Worm (Caenorhabditis elegans) whole organism, L1 larva: ENCODE results near the gene klp-4.

Experiments
- C04F5.9 ChIP-seq: sonication (generic microtip); optimal IDR thresholded peaks from 2 replicates; lab custom pipeline; 2016; ENCODE audit warnings: missing genetic modification characterization, missing compliant biosample characterization
- C34B4.2 ChIP-seq: sonication (generic microtip); optimal IDR thresholded peaks from 2 replicates; lab custom pipeline; 2017; ENCODE audit warnings: mild to moderate bottlenecking, missing genetic modification characterization, missing compliant biosample characterization
- F16B12.6 ChIP-seq: fragments of 150-350 bp; optimal IDR thresholded peaks from 2 replicates; lab custom pipeline; 2014; ENCODE audit warnings: missing biosample characterization, missing genetic modification characterization
- aly-2 ChIP-seq: fragments of 150-350 bp; optimal IDR thresholded peaks from 2 replicates; lab custom pipeline; 2014; ENCODE audit warnings: missing biosample characterization, missing genetic modification characterization
- ama-1 ChIP-seq: fragments of 150-350 bp; optimal IDR thresholded peaks from 2 replicates; lab custom pipeline; 2014
- blmp-1 ChIP-seq: fragments of 150-350 bp; optimal IDR thresholded peaks from 2 replicates; lab custom pipeline; 2014; ENCODE audit warnings: missing biosample characterization, missing genetic modification characterization
- ceh-63 ChIP-seq: fragments of 200-800 bp; sonication (Bioruptor generic); optimal IDR thresholded peaks from 2 replicates; lab custom pipeline; 2018; ENCODE audit warnings: mild to moderate bottlenecking, missing genetic modification characterization, missing compliant biosample characterization
- ceh-8 ChIP-seq: fragments of 200-800 bp; sonication (Bioruptor generic); optimal IDR thresholded peaks from 2 replicates; lab custom pipeline; 2018; ENCODE audit warnings: mild to moderate bottlenecking, missing genetic modification characterization, moderate library complexity, missing compliant biosample characterization
- ceh-82 ChIP-seq, 3 experiments: fragments of 150-350 bp in 1 of 3; sonication (generic microtip) in 2 of 3; optimal IDR thresholded peaks; 2 replicates each; lab custom pipeline; 2014 to 2017; ENCODE audit warnings: missing biosample characterization in 3 of 3, missing genetic modification characterization in 3 of 3
- ceh-88 ChIP-seq: fragments of 200-800 bp; sonication (Bioruptor generic); IDR thresholded peaks from 2 replicates; pipeline ENCODE4 v1.3.6; 2022; ENCODE audit warnings: missing genetic modification characterization, missing compliant biosample characterization
- ceh-90 ChIP-seq: sonication (generic microtip); optimal IDR thresholded peaks from 2 replicates; lab custom pipeline; 2016; ENCODE audit warnings: missing genetic modification characterization, missing compliant biosample characterization
- ces-1 ChIP-seq: fragments of 150-350 bp; optimal IDR thresholded peaks from 2 replicates; lab custom pipeline; 2014; ENCODE audit warnings: missing biosample characterization, missing genetic modification reagents, missing genetic modification characterization
- dpl-1 ChIP-seq, 3 experiments: fragments of 150-350 bp in 2 of 3; sonication (generic microtip) in 1 of 3; optimal IDR thresholded peaks; 2 replicates each; lab custom pipeline; 2014 to 2017; ENCODE audit warnings: missing biosample characterization in 3 of 3, missing genetic modification characterization in 3 of 3, missing genetic modification reagents in 3 of 3
- dsc-1 ChIP-seq: sonication (generic microtip); optimal IDR thresholded peaks from 2 replicates; lab custom pipeline; 2016; ENCODE audit warnings: mild to moderate bottlenecking, missing genetic modification characterization, missing compliant biosample characterization
- elt-2 ChIP-seq: sonication (generic microtip); optimal IDR thresholded peaks from 2 replicates; lab custom pipeline; 2016; ENCODE audit warnings: missing genetic modification characterization, mild to moderate bottlenecking, inconsistent platforms, missing compliant biosample characterization, missing genetic modification reagents
- ets-5 ChIP-seq: fragments of 200-800 bp; sonication (Bioruptor generic); IDR thresholded peaks from 2 replicates; pipeline ENCODE4 v1.3.6; 2022; ENCODE audit warnings: missing genetic modification characterization, missing compliant biosample characterization
- fkh-10 ChIP-seq: sonication (generic microtip); optimal IDR thresholded peaks from 2 replicates; lab custom pipeline; 2017; ENCODE audit warnings: missing biosample characterization, missing genetic modification reagents, missing genetic modification characterization
- fos-1 ChIP-seq: fragments of 150-350 bp; optimal IDR thresholded peaks from 2 replicates; lab custom pipeline; 2014; ENCODE audit warnings: missing biosample characterization, missing genetic modification characterization
- hlh-17 ChIP-seq: fragments of 200-800 bp; sonication (Bioruptor generic); optimal IDR thresholded peaks from 2 replicates; lab custom pipeline; 2018; ENCODE audit warnings: missing genetic modification characterization, mild to moderate bottlenecking, missing compliant biosample characterization, moderate library complexity, borderline replicate concordance
- hlh-4 ChIP-seq: sonication (generic microtip); optimal IDR thresholded peaks from 2 replicates; lab custom pipeline; 2016; ENCODE audit warnings: mild to moderate bottlenecking, missing genetic modification characterization, missing compliant biosample characterization
- hpl-2 ChIP-seq: fragments of 150-350 bp; optimal IDR thresholded peaks from 2 replicates; lab custom pipeline; 2014; ENCODE audit warnings: missing biosample characterization, missing genetic modification reagents, missing genetic modification characterization
- isw-1 ChIP-seq: fragments of 200-800 bp; sonication (Bioruptor generic); IDR thresholded peaks from 2 replicates; pipeline ENCODE4 v1.3.6; 2022; ENCODE audit warnings: missing genetic modification characterization, missing compliant biosample characterization
- jun-1 ChIP-seq: fragments of 150-350 bp; optimal IDR thresholded peaks from 2 replicates; lab custom pipeline; 2014; ENCODE audit warnings: missing biosample characterization, missing genetic modification reagents, missing genetic modification characterization
- lin-14 ChIP-seq: fragments of 200-800 bp; sonication (Bioruptor generic); optimal IDR thresholded peaks from 2 replicates; lab custom pipeline; 2018; ENCODE audit warnings: mild to moderate bottlenecking, missing genetic modification characterization, moderate library complexity, missing compliant biosample characterization
- lir-3 ChIP-seq: sonication (generic microtip); optimal IDR thresholded peaks from 2 replicates; lab custom pipeline; 2016; ENCODE audit warnings: mild to moderate bottlenecking, missing genetic modification characterization, moderate library complexity, missing compliant biosample characterization; ENCODE audit not compliant: poor library complexity
- mab-9 ChIP-seq: fragments of 200-800 bp; sonication (Bioruptor generic); IDR thresholded peaks from 2 replicates; pipeline ENCODE4 v1.3.6; 2022; ENCODE audit warnings: missing genetic modification reagents, missing genetic modification characterization, missing compliant biosample characterization
- mdl-1 ChIP-seq, 2 experiments: fragments of 150-350 bp; optimal IDR thresholded peaks; 2 replicates each; lab custom pipeline; 2014 to 2017; ENCODE audit warnings: missing biosample characterization in 2 of 2, missing genetic modification characterization in 2 of 2, inconsistent platforms in 1 of 2
- nhr-11 ChIP-seq: fragments of 150-350 bp; optimal IDR thresholded peaks from 2 replicates; lab custom pipeline; 2014; ENCODE audit warnings: missing biosample characterization, missing genetic modification characterization
- nhr-12 ChIP-seq: sonication (generic microtip); optimal IDR thresholded peaks from 2 replicates; lab custom pipeline; 2017; ENCODE audit warnings: missing biosample characterization, missing genetic modification characterization
- nhr-19 ChIP-seq: fragments of 200-800 bp; sonication (Bioruptor generic); conservative IDR thresholded peaks from 2 replicates; pipeline ENCODE4 v1.3.6; 2022; ENCODE audit warnings: missing genetic modification characterization, missing compliant biosample characterization
- nhr-20 ChIP-seq: sonication (generic microtip); optimal IDR thresholded peaks from 2 replicates; lab custom pipeline; 2016; ENCODE audit warnings: mild to moderate bottlenecking, missing genetic modification characterization, missing compliant biosample characterization
- nhr-47 ChIP-seq: sonication (generic microtip); optimal IDR thresholded peaks from 2 replicates; lab custom pipeline; 2016; ENCODE audit warnings: mild to moderate bottlenecking, missing genetic modification characterization, moderate library complexity, missing compliant biosample characterization
- nhr-71 ChIP-seq: sonication (generic microtip); optimal IDR thresholded peaks from 2 replicates; lab custom pipeline; 2016; ENCODE audit warnings: mild to moderate bottlenecking, missing genetic modification characterization, moderate library complexity, missing compliant biosample characterization
- nhr-84 ChIP-seq: sonication (generic microtip); optimal IDR thresholded peaks from 2 replicates; lab custom pipeline; 2017; ENCODE audit warnings: missing biosample characterization, missing genetic modification characterization
- pax-3 ChIP-seq: fragments of 200-800 bp; sonication (Bioruptor generic); optimal IDR thresholded peaks from 2 replicates; lab custom pipeline; 2018; ENCODE audit warnings: mild to moderate bottlenecking, missing genetic modification characterization, moderate library complexity, missing compliant biosample characterization
- skn-1 ChIP-seq: fragments of 150-350 bp; optimal IDR thresholded peaks from 2 replicates; lab custom pipeline; 2014; ENCODE audit warnings: missing biosample characterization, missing genetic modification characterization
- snu-23 ChIP-seq: sonication (generic microtip); optimal IDR thresholded peaks from 2 replicates; lab custom pipeline; 2016; ENCODE audit warnings: missing genetic modification characterization, missing compliant biosample characterization
- sup-37 ChIP-seq: fragments of 200-800 bp; sonication (Bioruptor generic); optimal IDR thresholded peaks from 2 replicates; lab custom pipeline; 2018; ENCODE audit warnings: mild to moderate bottlenecking, missing genetic modification characterization, missing compliant biosample characterization
- swsn-7 ChIP-seq: sonication (generic microtip); optimal IDR thresholded peaks from 2 replicates; lab custom pipeline; 2016; ENCODE audit warnings: missing genetic modification characterization, missing compliant biosample characterization
- tbx-2 ChIP-seq: sonication (generic microtip); optimal IDR thresholded peaks from 2 replicates; lab custom pipeline; 2016; ENCODE audit warnings: missing genetic modification characterization, missing compliant biosample characterization
- tlp-1 ChIP-seq: fragments of 150-350 bp; optimal IDR thresholded peaks from 2 replicates; lab custom pipeline; 2014; ENCODE audit warnings: missing biosample characterization, missing genetic modification characterization
- unc-130 ChIP-seq: fragments of 150-350 bp; optimal IDR thresholded peaks from 2 replicates; lab custom pipeline; 2017; ENCODE audit warnings: missing biosample characterization, missing genetic modification characterization, inconsistent platforms
- unc-62 ChIP-seq: fragments of 150-350 bp; optimal IDR thresholded peaks from 2 replicates; lab custom pipeline; 2014; ENCODE audit warnings: missing biosample characterization, missing genetic modification reagents, missing genetic modification characterization
- unc-86 ChIP-seq: sonication (generic microtip); optimal IDR thresholded peaks from 2 replicates; lab custom pipeline; 2016; ENCODE audit warnings: missing genetic modification characterization, missing compliant biosample characterization
- unc-98 ChIP-seq: fragments of 200-800 bp; sonication (Bioruptor generic); IDR thresholded peaks from 2 replicates; pipeline ENCODE4 v1.3.6; 2022; ENCODE audit warnings: missing genetic modification characterization, missing compliant biosample characterization
- zip-4 ChIP-seq: fragments of 200-800 bp; sonication (Bioruptor generic); optimal IDR thresholded peaks from 2 replicates; lab custom pipeline; 2018; ENCODE audit warnings: mild to moderate bottlenecking, missing genetic modification characterization, moderate library complexity, missing compliant biosample characterization
- ztf-11 ChIP-seq, 2 experiments: sonication (generic microtip); optimal IDR thresholded peaks; 2 replicates each; lab custom pipeline; 2016 to 2017; ENCODE audit warnings: missing genetic modification characterization in 2 of 2, missing biosample characterization in 1 of 2, missing compliant biosample characterization in 1 of 2
- ztf-4 ChIP-seq: fragments of 150-350 bp; optimal IDR thresholded peaks from 2 replicates; lab custom pipeline; 2014; ENCODE audit warnings: missing biosample characterization, missing genetic modification characterization

The klp-4 gene

ce11 chrX:3127626-3128142, 50.8 kb downstream of the klp-4 start (continued):
- TF ChIP-seq mdl-1 (tag; optimal IDR thresholded peaks at IDR 0.05; lab: Kevin White, UChicago) (peak in 1 of 2 experiments; percentile 91), tbx-2 (tag; lab: Kevin White, UChicago) (peak; percentile 93), dpl-1 (GFP tag; optimal IDR thresholded peaks at IDR 0.05; lab: Kevin White, UChicago) (peak; percentile 52 to 63 (median 55)), skn-1 (tag; lab: Kevin White, UChicago) (peak; percentile 79), zip-4 (GFP tag; lab: Kevin White, UChicago) (peak; percentile 69), unc-86 (peak; percentile 91), swsn-7 (tag; lab: Kevin White, UChicago) (peak; percentile 93), tlp-1 (tag; lab: Kevin White, UChicago) (no peak), fos-1 (tag; lab: Kevin White, UChicago) (peak; percentile 88), sup-37 (no peak), nhr-20 (tag; lab: Kevin White, UChicago) (peak; percentile 95), hlh-4 (no peak), unc-62 (no peak), unc-98 (GFP tag; lab: Robert Waterston, UW) (no peak), hpl-2 (GFP tag; lab: Kevin White, UChicago) (peak; percentile 75), ceh-82 (tag; optimal IDR thresholded peaks at IDR 0.05; lab: Kevin White, UChicago) (peak; percentile 86 to 92 (median 87)), hlh-17 (GFP tag; lab: Kevin White, UChicago) (no peak), aly-2 (tag; lab: Kevin White, UChicago) (peak; percentile 80), nhr-47 (tag; lab: Kevin White, UChicago) (peak; percentile 91), ceh-88 (peak; percentile 38; the same call in 1 of the 2 replicates), blmp-1 (tag; lab: Kevin White, UChicago) (peak; percentile 96), ces-1 (GFP tag; lab: Kevin White, UChicago) (peak; percentile 75), ceh-90 (tag; lab: Kevin White, UChicago) (no peak), nhr-19 (GFP tag; lab: Robert Waterston, UW) (peak; percentile 85), ama-1 (lab: Kevin White, UChicago) (no peak), ceh-63 (GFP tag; lab: Kevin White, UChicago) (no peak), unc-130 (tag; lab: Kevin White, UChicago) (peak; percentile 82), nhr-71 (tag; lab: Kevin White, UChicago) (peak; percentile 97), mab-9 (GFP tag; lab: Robert Waterston, UW) (peak; percentile 58; the same call in 1 of the 2 replicates), pax-3 (tag; lab: Kevin White, UChicago) (peak; percentile 75), ztf-11 (tag; optimal IDR thresholded peaks at IDR 0.05; lab: Kevin White, UChicago) (peak in 1 of 2 experiments; percentile 80), ets-5 (GFP tag; lab: Robert Waterston, UW) (no peak)

DNA sequence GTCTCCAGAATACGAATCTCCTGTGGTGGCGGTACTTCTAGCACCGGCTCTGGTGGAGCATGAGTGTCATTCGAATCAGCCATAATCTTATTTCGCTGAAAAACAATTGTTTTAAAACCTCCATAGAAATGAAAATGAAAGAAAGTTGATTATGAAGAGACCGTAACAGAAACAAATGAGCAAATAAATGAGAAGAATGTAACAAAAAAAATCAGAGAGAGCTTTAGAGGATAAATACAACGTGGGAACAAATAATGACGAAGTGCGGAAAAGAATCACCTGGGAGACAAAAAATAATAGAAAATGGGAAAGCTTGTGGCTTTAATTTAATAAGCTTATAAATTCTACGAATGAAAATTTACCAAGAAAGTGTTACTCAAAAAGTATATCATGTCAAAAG, 51.5 kb downstream of the klp-4 start, which contains the start of gene spc-1:
spc-1 (minus strand) TSS at position 101 of the 400 bp plus-strand sequence.
- no peak for TF ChIP-seq ztf-11 (tag; optimal IDR thresholded peaks at IDR 0.05; lab: Kevin White, UChicago)
- TF ChIP-seq fos-1 (tag; lab: Kevin White, UChicago): no peak
- no peak for TF ChIP-seq hpl-2 (GFP tag; lab: Kevin White, UChicago)
- no peak for TF ChIP-seq lir-3 (tag; lab: Kevin White, UChicago)
- TF ChIP-seq C04F5.9 (tag; lab: Kevin White, UChicago): no peak
- no peak for TF ChIP-seq ceh-82 (tag; optimal IDR thresholded peaks at IDR 0.05; lab: Kevin White, UChicago)
- TF ChIP-seq lin-14 (GFP tag; lab: Kevin White, UChicago): no peak
- TF ChIP-seq nhr-71 (tag; lab: Kevin White, UChicago): no peak
- no peak for TF ChIP-seq nhr-84 (tag; lab: Kevin White, UChicago)

ce11 chrX:3126233-3126632, 52.3 kb downstream of the klp-4 start:
- TF ChIP-seq isw-1 (0 out of 2 replicates have a peak, but pooled peaks have one; percentile 5), nhr-12 (tag; lab: Kevin White, UChicago) (no peak), nhr-11 (tag; lab: Kevin White, UChicago) (no peak), elt-2 (tag; lab: Kevin White, UChicago) (no peak), dsc-1 (no peak), jun-1 (tag; lab: Kevin White, UChicago) (no peak), fkh-10 (GFP tag; lab: Kevin White, UChicago) (peak; percentile 30), C34B4.2 (tag; lab: Kevin White, UChicago) (no peak), ztf-4 (no peak), F16B12.6 (tag; lab: Kevin White, UChicago) (no peak), ceh-8 (GFP tag; lab: Kevin White, UChicago) (no peak), hlh-4 (no peak), snu-23 (GFP tag; lab: Kevin White, UChicago) (peak; percentile 13), unc-86 (no peak), C04F5.9 (tag; lab: Kevin White, UChicago) (no peak), ceh-82 (tag; optimal IDR thresholded peaks at IDR 0.05; lab: Kevin White, UChicago) (peak in 2 of 3 experiments; percentile 1 to 52), tlp-1 (tag; lab: Kevin White, UChicago) (no peak)
